Worm (Caenorhabditis elegans) whole organism, early embryonic: Measurements from ENCODE around the gene rpoa-49.

Experiments used
- B0310.2 ChIP-seq: sonication (generic microtip); optimal IDR thresholded peaks from 2 replicates; lab custom pipeline; 2016; ENCODE audit warnings: mild to moderate bottlenecking, missing genetic modification characterization, missing compliant biosample characterization
- F13C5.2 ChIP-seq: sonication (generic microtip); optimal IDR thresholded peaks from 2 replicates; lab custom pipeline; 2017; ENCODE audit warnings: mild to moderate bottlenecking, missing genetic modification characterization, inconsistent platforms, missing compliant biosample characterization
- ama-1 ChIP-seq: fragments of 150-350 bp; optimal IDR thresholded peaks from 2 replicates; lab custom pipeline; 2014
- ceh-36 ChIP-seq: sonication (generic microtip); optimal IDR thresholded peaks from 2 replicates; lab custom pipeline; 2016; ENCODE audit warnings: missing genetic modification characterization, inconsistent platforms, missing compliant biosample characterization
- pes-1 ChIP-seq: fragments of 200-800 bp; sonication (Bioruptor generic); IDR thresholded peaks from 2 replicates; pipeline ENCODE4 v1.3.6; 2022; ENCODE audit warnings: missing genetic modification reagents, missing genetic modification characterization, missing compliant biosample characterization

DNA sequence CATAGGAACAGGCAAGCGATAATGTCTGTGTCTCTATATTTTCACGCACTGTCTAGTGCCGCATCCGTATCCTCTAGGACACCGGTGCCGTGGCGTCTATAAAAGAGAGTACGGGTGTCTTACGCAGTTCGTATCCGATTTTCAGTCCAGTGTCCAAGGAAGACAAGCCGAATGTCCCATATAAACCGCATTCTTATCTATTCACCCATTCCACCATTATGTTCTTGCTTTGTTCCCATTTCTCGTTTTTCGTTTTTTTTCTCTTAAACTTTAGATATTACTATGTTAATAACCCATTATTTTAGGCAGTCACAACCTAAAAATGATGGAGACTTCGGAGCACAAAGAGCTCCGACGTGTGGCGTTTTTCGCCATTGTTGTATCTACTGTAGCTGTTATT is 21.8 kb upstream of the rpoa-49 start, which contains the start of gene sqt-2:
- TF ChIP-seq pes-1 (GFP tag; lab: Robert Waterston, UW), result no peak
- TF ChIP-seq ama-1 (lab: Kevin White, UChicago), result no peak
- no peak for TF ChIP-seq F13C5.2 (tag; lab: Kevin White, UChicago)
- TF ChIP-seq ceh-36 (tag; lab: Kevin White, UChicago), result no peak
- no peak for TF ChIP-seq B0310.2 (tag; lab: Kevin White, UChicago)
